Fruit fly (Drosophila melanogaster): ENCODE data around the gene mex1.

mex1 gene

DNA sequence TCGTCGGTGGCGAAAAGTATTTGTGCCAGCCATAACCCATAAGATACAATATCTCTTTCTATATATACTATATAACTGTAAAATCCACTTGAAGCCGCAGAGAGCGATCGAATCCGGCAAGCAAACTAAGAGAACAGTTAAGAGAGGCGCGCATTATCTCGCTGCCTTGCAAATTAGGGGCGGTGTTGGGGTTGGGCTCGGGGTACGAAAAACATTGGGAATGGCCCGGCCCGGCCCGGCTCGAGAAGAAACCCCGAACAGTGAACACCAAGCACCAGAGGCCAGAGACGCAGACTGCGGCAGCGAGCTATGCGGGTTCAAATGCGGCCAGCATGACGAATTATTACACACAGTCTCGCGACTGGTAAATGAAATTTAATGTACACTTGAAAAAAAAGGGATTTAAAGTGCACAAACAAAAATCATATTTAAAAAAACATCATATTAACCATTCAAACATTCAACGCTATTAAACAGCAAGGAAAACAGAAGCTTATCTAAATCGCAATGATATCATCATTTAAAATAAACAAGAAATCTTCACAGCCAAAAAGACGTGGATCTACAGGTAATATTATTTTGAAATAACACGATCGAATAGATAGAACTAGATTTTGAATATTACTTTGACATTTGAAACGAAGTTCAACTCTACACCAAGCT lies 13.1 kb upstream of the mex1 start (continued):
- TF ChIP-seq CG17829 (tag; optimal IDR thresholded peaks at IDR 0.05), result peak; percentile 14
- peak; percentile 54 for TF ChIP-seq ttk (GFP tag; IDR thresholded peaks at IDR 0.05)
- TF ChIP-seq CG8765 (GFP tag; IDR thresholded peaks at IDR 0.05), result peak; percentile 35; the same call in 1 of the 2 replicates
- TF ChIP-seq psq (GFP tag; optimal IDR thresholded peaks at IDR 0.05), result no peak
- TF ChIP-seq Lim3 (GFP tag; IDR thresholded peaks at IDR 0.05), result no peak
- no peak for TF ChIP-seq CG31224 (GFP tag; IDR thresholded peaks at IDR 0.05)
- no peak for TF ChIP-seq CG8388 (GFP tag; optimal IDR thresholded peaks at IDR 0.05)
- peak; percentile 76 for TF ChIP-seq Adf1 (GFP tag; IDR thresholded peaks at IDR 0.05)
- TF ChIP-seq Taf1 (GFP tag; IDR thresholded peaks at IDR 0.05), result no peak
- no peak for TF ChIP-seq aop (GFP tag; IDR thresholded peaks at IDR 0.05)
- no peak for TF ChIP-seq gfzf (GFP tag; optimal IDR thresholded peaks at IDR 0.05)
- no peak for TF ChIP-seq CG2889 (GFP tag; IDR thresholded peaks at IDR 0.05)
- peak; percentile 60 for TF ChIP-seq Med (GFP tag)
- peak; percentile 15 for TF ChIP-seq slp2 (GFP tag; optimal IDR thresholded peaks at IDR 0.05)
- no peak for TF ChIP-seq CG12071 (GFP tag; optimal IDR thresholded peaks at IDR 0.05)
- no peak for TF ChIP-seq nerfin-1 (tag; optimal IDR thresholded peaks at IDR 0.05)
- TF ChIP-seq HmgZ (tag; optimal IDR thresholded peaks at IDR 0.05), result peak; percentile 2
- TF ChIP-seq nerfin-2 (GFP tag; IDR thresholded peaks at IDR 0.05; ENCODE audit: partially characterized antibody), result no peak
- TF ChIP-seq pfk (GFP tag; optimal IDR thresholded peaks at IDR 0.05), result no peak
- no peak for TF ChIP-seq slou (GFP tag; optimal IDR thresholded peaks at IDR 0.05)
- TF ChIP-seq CG16813 (GFP tag; IDR thresholded peaks at IDR 0.05; ENCODE audit: partially characterized antibody), result no peak
- no peak for TF ChIP-seq Eip74EF (GFP tag; optimal IDR thresholded peaks at IDR 0.05)
- TF ChIP-seq ham (GFP tag; IDR thresholded peaks at IDR 0.05), result no peak
- TF ChIP-seq CG6765 (GFP tag; optimal IDR thresholded peaks at IDR 0.05), result no peak
- TF ChIP-seq CG5245 (GFP tag; optimal IDR thresholded peaks at IDR 0.05), result no peak
- no peak for TF ChIP-seq Poxn (GFP tag; IDR thresholded peaks at IDR 0.05)
- no peak for TF ChIP-seq zf30C (GFP tag; optimal IDR thresholded peaks at IDR 0.05)
- TF ChIP-seq CG1603 (tag; optimal IDR thresholded peaks at IDR 0.05), result no peak
- peak; percentile 23; the same call in 1 of the 2 replicates for TF ChIP-seq CG7372 (GFP tag; IDR thresholded peaks at IDR 0.05)
- TF ChIP-seq CG12299 (tag; optimal IDR thresholded peaks at IDR 0.05), result no peak
- peak in 1 of 2 experiments; percentile 29 for TF ChIP-seq Hr78 (GFP tag; optimal IDR thresholded peaks at IDR 0.05)
- TF ChIP-seq ken (GFP tag; IDR thresholded peaks at IDR 0.05), result no peak
- no peak for TF ChIP-seq CG2202 (tag; optimal IDR thresholded peaks at IDR 0.05)
- TF ChIP-seq YL-1 (GFP tag; optimal IDR thresholded peaks at IDR 0.05), result no peak
- no peak for TF ChIP-seq tx (GFP tag; optimal IDR thresholded peaks at IDR 0.05)
- peak; percentile 16 for TF ChIP-seq az2 (GFP tag; optimal IDR thresholded peaks at IDR 0.05)
- TF ChIP-seq CG2116 (GFP tag; optimal IDR thresholded peaks at IDR 0.05), result no peak
- 0 out of 3 replicates have a peak, but pooled peaks have one; percentile 11 for TF ChIP-seq CG3726 (GFP tag; IDR thresholded peaks at IDR 0.05)
- TF ChIP-seq cas (GFP tag; IDR thresholded peaks at IDR 0.05), result no peak
- no peak for TF ChIP-seq CG16863 (GFP tag; optimal IDR thresholded peaks at IDR 0.05)
- TF ChIP-seq otp (GFP tag; IDR thresholded peaks at IDR 0.05), result 0 out of 3 replicates have a peak, but pooled peaks have one; percentile 43
- peak; percentile 49 for TF ChIP-seq Meics (GFP tag; optimal IDR thresholded peaks at IDR 0.05)
- 0 out of 2 replicates have a peak, but pooled peaks have one; percentile 15 for TF ChIP-seq Oaz (GFP tag; IDR thresholded peaks at IDR 0.05)
- no peak for TF ChIP-seq NFAT (GFP tag; IDR thresholded peaks at IDR 0.05)
- TF ChIP-seq peb (GFP tag; IDR thresholded peaks at IDR 0.05), result no peak
- TF ChIP-seq ERR (GFP tag; optimal IDR thresholded peaks at IDR 0.05), result no peak
- TF ChIP-seq pzg (GFP tag; optimal IDR thresholded peaks at IDR 0.05), result no peak
- TF ChIP-seq CG8478 (optimal IDR thresholded peaks at IDR 0.05), result no peak
- TF ChIP-seq fru (optimal IDR thresholded peaks at IDR 0.05), result no peak
- TF ChIP-seq abd-A (tag; optimal IDR thresholded peaks at IDR 0.05), result peak; percentile 10
- no peak for TF ChIP-seq gcm2 (GFP tag; optimal IDR thresholded peaks at IDR 0.05)

Data from whole organism, embryonic.